Fruit fly (Drosophila melanogaster): ENCODE measurements around the gene CG17544.

Gene CG17544

dm6 chr2L:19361632-19362142, 36.6 kb downstream of the CG17544 start (continued):
- TF ChIP-seq insv (GFP tag; optimal IDR thresholded peaks at IDR 0.05), result no peak
- no peak for TF ChIP-seq Lhr (GFP tag; optimal IDR thresholded peaks at IDR 0.05)
- no peak for TF ChIP-seq CG10431 (GFP tag; optimal IDR thresholded peaks at IDR 0.05)
- TF ChIP-seq yki (optimal IDR thresholded peaks at IDR 0.05), result no peak
- no peak for TF ChIP-seq CG17829 (tag; optimal IDR thresholded peaks at IDR 0.05)
- peak in 1 of 3 experiments; percentile 71 for TF ChIP-seq Stat92E (GFP tag; optimal IDR thresholded peaks at IDR 0.05)
- TF ChIP-seq CG2875 (GFP tag; optimal IDR thresholded peaks at IDR 0.05), result no peak
- no peak for TF ChIP-seq Jarid2 (GFP tag; optimal IDR thresholded peaks at IDR 0.05)
- TF ChIP-seq odd (GFP tag; optimal IDR thresholded peaks at IDR 0.05), result no peak
- 0 out of 2 replicates have a peak, but pooled peaks have one; percentile 13 for TF ChIP-seq chm (GFP tag; IDR thresholded peaks at IDR 0.05)
- no peak for TF ChIP-seq Dbx (GFP tag; IDR thresholded peaks at IDR 0.05)
- no peak for TF ChIP-seq caup (GFP tag; optimal IDR thresholded peaks at IDR 0.05; ENCODE audit: severe bottlenecking)
- TF ChIP-seq Awh (GFP tag; IDR thresholded peaks at IDR 0.05), result no peak
- peak; percentile 31 for TF ChIP-seq phol (tag; optimal IDR thresholded peaks at IDR 0.05)
- TF ChIP-seq CTCF (GFP tag; optimal IDR thresholded peaks at IDR 0.05), result no peak
- no peak for TF ChIP-seq Dref (GFP tag; IDR thresholded peaks at IDR 0.05)
- TF ChIP-seq CG3065 (GFP tag; optimal IDR thresholded peaks at IDR 0.05), result no peak
- no peak for TF ChIP-seq slp2 (GFP tag; optimal IDR thresholded peaks at IDR 0.05)
- TF ChIP-seq Sry-δ (GFP tag; optimal IDR thresholded peaks at IDR 0.05), result no peak
- TF ChIP-seq pan (optimal IDR thresholded peaks at IDR 0.05), result no peak
- TF ChIP-seq pan (GFP tag; optimal IDR thresholded peaks at IDR 0.05 in 1 of 2, IDR thresholded peaks at IDR 0.05 in 1 of 2), result no peak
- TF ChIP-seq dmrt99B (tag; optimal IDR thresholded peaks at IDR 0.05), result peak; percentile 38
- TF ChIP-seq CG14667 (GFP tag; IDR thresholded peaks at IDR 0.05), result no peak
- TF ChIP-seq Usf (GFP tag; optimal IDR thresholded peaks at IDR 0.05), result no peak
- no peak for TF ChIP-seq CG12744 (GFP tag; optimal IDR thresholded peaks at IDR 0.05)
- TF ChIP-seq CG10274 (GFP tag; optimal IDR thresholded peaks at IDR 0.05), result no peak
- TF ChIP-seq amos (GFP tag; IDR thresholded peaks at IDR 0.05; ENCODE audit: partially characterized antibody), result no peak
- TF ChIP-seq CG6791 (GFP tag; IDR thresholded peaks at IDR 0.05; ENCODE audit: partially characterized antibody), result no peak
- no peak for TF ChIP-seq Tbp (GFP tag; optimal IDR thresholded peaks at IDR 0.05)
- TF ChIP-seq jing (GFP tag; optimal IDR thresholded peaks at IDR 0.05), result peak; percentile 4
- no peak for TF ChIP-seq Ets97D (GFP tag; optimal IDR thresholded peaks at IDR 0.05)
- no peak for TF ChIP-seq CG16779 (GFP tag; IDR thresholded peaks at IDR 0.05)
- TF ChIP-seq usp (GFP tag; optimal IDR thresholded peaks at IDR 0.05), result no peak
- TF ChIP-seq NFAT (GFP tag; IDR thresholded peaks at IDR 0.05), result no peak
- TF ChIP-seq CG42726 (GFP tag; IDR thresholded peaks at IDR 0.05; ENCODE audit: partially characterized antibody), result no peak
- TF ChIP-seq CG16813 (GFP tag; IDR thresholded peaks at IDR 0.05; ENCODE audit: partially characterized antibody), result no peak
- peak; percentile 79; the same call in 1 of the 2 replicates for TF ChIP-seq CG4360 (GFP tag; IDR thresholded peaks at IDR 0.05)
- no peak for TF ChIP-seq CG7372 (GFP tag; IDR thresholded peaks at IDR 0.05)
- TF ChIP-seq CG8944 (GFP tag; optimal IDR thresholded peaks at IDR 0.05), result no peak
- no peak for TF ChIP-seq vnd (GFP tag; IDR thresholded peaks at IDR 0.05; ENCODE audit: partially characterized antibody)
- TF ChIP-seq CG17385 (GFP tag; optimal IDR thresholded peaks at IDR 0.05), result no peak
- TF ChIP-seq crp (GFP tag; optimal IDR thresholded peaks at IDR 0.05), result peak in 1 of 2 experiments; percentile 18
- no peak for TF ChIP-seq Ets65A (GFP tag)
- TF ChIP-seq CG1602 (GFP tag; optimal IDR thresholded peaks at IDR 0.05), result no peak
- no peak for TF ChIP-seq CG12219 (GFP tag; optimal IDR thresholded peaks at IDR 0.05)
- TF ChIP-seq CG31365 (tag; optimal IDR thresholded peaks at IDR 0.05), result no peak
- TF ChIP-seq pita (GFP tag; optimal IDR thresholded peaks at IDR 0.05), result no peak
- no peak for TF ChIP-seq gro (GFP tag; optimal IDR thresholded peaks at IDR 0.05)
- no peak for TF ChIP-seq Ptx1 (GFP tag; IDR thresholded peaks at IDR 0.05)
- TF ChIP-seq gce (GFP tag; IDR thresholded peaks at IDR 0.05), result no peak
- TF ChIP-seq unc-4 (GFP tag; IDR thresholded peaks at IDR 0.05; ENCODE audit: partially characterized antibody), result no peak
- TF ChIP-seq CG9727 (GFP tag; optimal IDR thresholded peaks at IDR 0.05), result no peak
